Fruit fly (Drosophila melanogaster) whole organism, embryonic: ENCODE results near the gene CanB.

Experiments used
- Abd-B ChIP-seq: fragments of 200-800 bp; sonication (Bioruptor generic); optimal IDR thresholded peaks from 2 replicates; lab custom pipeline; 2018; ENCODE audit warnings: missing biosample characterization, mild to moderate bottlenecking, missing genetic modification characterization, moderate library complexity
- Ada2b ChIP-seq: fragments of 200-800 bp; sonication (Bioruptor generic); IDR thresholded peaks from 2 replicates; pipeline ENCODE4 v1.3.6; 2022; ENCODE audit warnings: missing biosample characterization, missing genetic modification characterization
- BEAF-32 ChIP-seq: fragments of 200-800 bp; sonication (Bioruptor generic); optimal IDR thresholded peaks from 3 replicates; lab custom pipeline; 2017; ENCODE audit warnings: missing biosample characterization, missing genetic modification characterization, mild to moderate bottlenecking, moderate library complexity, missing genetic modification reagents
- CG10543 ChIP-seq: fragments of 200-800 bp; sonication (Bioruptor generic); optimal IDR thresholded peaks from 3 replicates; lab custom pipeline; 2017; ENCODE audit warnings: missing biosample characterization, mild to moderate bottlenecking, missing genetic modification characterization, moderate library complexity
- CG10979 ChIP-seq: fragments of 200-800 bp; sonication (Bioruptor generic); optimal IDR thresholded peaks from 2 replicates; lab custom pipeline; 2018; ENCODE audit warnings: missing biosample characterization, mild to moderate bottlenecking, missing genetic modification characterization, moderate library complexity
- CG11504 ChIP-seq: fragments of 200-800 bp; sonication (Bioruptor generic); optimal IDR thresholded peaks from 3 replicates; lab custom pipeline; 2019; ENCODE audit warnings: missing biosample characterization, mild to moderate bottlenecking, missing genetic modification characterization, moderate library complexity
- CG12236 ChIP-seq: fragments of 200-800 bp; sonication (Bioruptor generic); optimal IDR thresholded peaks from 2 replicates; lab custom pipeline; 2016; ENCODE audit warnings: missing biosample characterization, missing genetic modification characterization
- CG12769 ChIP-seq: fragments of 200-800 bp; sonication (Bioruptor generic); optimal IDR thresholded peaks from 2 replicates; lab custom pipeline; 2019; ENCODE audit warnings: missing biosample characterization, mild to moderate bottlenecking, missing genetic modification characterization, moderate library complexity
- CG13424 ChIP-seq: fragments of 200-800 bp; sonication (Bioruptor generic); optimal IDR thresholded peaks from 2 replicates; lab custom pipeline; 2019; ENCODE audit warnings: missing biosample characterization, mild to moderate bottlenecking, missing genetic modification characterization, moderate library complexity
- CG15011 ChIP-seq: fragments of 200-800 bp; sonication (Bioruptor generic); optimal IDR thresholded peaks from 3 replicates; lab custom pipeline; 2018; ENCODE audit warnings: missing biosample characterization, mild to moderate bottlenecking, missing genetic modification characterization
- CG15479 ChIP-seq: fragments of 200-800 bp; sonication (Bioruptor generic); optimal IDR thresholded peaks from 3 replicates; lab custom pipeline; 2019; ENCODE audit warnings: missing biosample characterization, mild to moderate bottlenecking, missing genetic modification characterization, moderate library complexity
- CG16863 ChIP-seq: fragments of 200-800 bp; sonication (Bioruptor generic); optimal IDR thresholded peaks from 3 replicates; lab custom pipeline; 2016; ENCODE audit warnings: missing biosample characterization, missing genetic modification characterization
- CG2120 ChIP-seq: fragments of 200-800 bp; sonication (Bioruptor generic); optimal IDR thresholded peaks from 3 replicates; lab custom pipeline; 2016; ENCODE audit warnings: missing biosample characterization, missing genetic modification characterization
- CG32532 ChIP-seq: fragments of 200-800 bp; sonication (Bioruptor generic); IDR thresholded peaks from 2 replicates; pipeline ENCODE4 v1.3.6; 2022; ENCODE audit warnings: missing biosample characterization, missing genetic modification characterization
- CG33213 ChIP-seq: fragments of 200-800 bp; sonication (Bioruptor generic); optimal IDR thresholded peaks from 3 replicates; lab custom pipeline; 2016; ENCODE audit warnings: missing biosample characterization, missing genetic modification characterization
- CG3847 ChIP-seq: fragments of 200-800 bp; sonication (Bioruptor generic); IDR thresholded peaks from 2 replicates; pipeline ENCODE4 v1.3.6; 2022; ENCODE audit warnings: missing biosample characterization, missing genetic modification characterization
- CG3995 ChIP-seq: fragments of 200-800 bp; sonication (Bioruptor generic); optimal IDR thresholded peaks from 3 replicates; lab custom pipeline; 2016; ENCODE audit warnings: missing biosample characterization, missing genetic modification characterization
- CG4282 ChIP-seq: fragments of 200-800 bp; sonication (Bioruptor generic); optimal IDR thresholded peaks from 2 replicates; lab custom pipeline; 2016; ENCODE audit warnings: missing biosample characterization, missing genetic modification characterization
- CG4730 ChIP-seq: fragments of 200-800 bp; sonication (Bioruptor generic); IDR thresholded peaks from 2 replicates; pipeline ENCODE4 v1.3.6; 2022; ENCODE audit warnings: missing biosample characterization, missing genetic modification characterization
- CG4820 ChIP-seq: fragments of 200-800 bp; sonication (Bioruptor generic); optimal IDR thresholded peaks from 3 replicates; lab custom pipeline; 2016; ENCODE audit warnings: missing biosample characterization, missing genetic modification characterization
- CG4854 ChIP-seq: fragments of 200-800 bp; sonication (Bioruptor generic); optimal IDR thresholded peaks from 2 replicates; lab custom pipeline; 2016; ENCODE audit warnings: missing biosample characterization, missing genetic modification characterization, inconsistent platforms
- CG9817 ChIP-seq: fragments of 200-800 bp; sonication (Bioruptor generic); optimal IDR thresholded peaks from 2 replicates; lab custom pipeline; 2018; ENCODE audit warnings: missing biosample characterization, mild to moderate bottlenecking, missing genetic modification characterization, moderate library complexity
- CrebB ChIP-seq: fragments of 200-800 bp; sonication (Bioruptor generic); optimal IDR thresholded peaks from 3 replicates; lab custom pipeline; 2018; ENCODE audit warnings: missing biosample characterization, mild to moderate bottlenecking, missing genetic modification characterization
- Dip3 ChIP-seq: fragments of 200-800 bp; sonication (Bioruptor generic); optimal IDR thresholded peaks from 3 replicates; lab custom pipeline; 2016; ENCODE audit warnings: missing biosample characterization, missing genetic modification characterization
- Doc3 ChIP-seq: fragments of 200-800 bp; sonication (Bioruptor generic); IDR thresholded peaks from 3 replicates; pipeline ENCODE4 v1.3.6; 2022; ENCODE audit warnings: missing biosample characterization, missing genetic modification characterization; ENCODE audit not compliant: partially characterized antibody
- HLH3B ChIP-seq: fragments of 200-800 bp; sonication (Bioruptor generic); IDR thresholded peaks from 2 replicates; pipeline ENCODE4 v1.3.6; 2022; ENCODE audit warnings: missing biosample characterization, missing genetic modification characterization
- HmgZ ChIP-seq: fragments of 200-800 bp; sonication (Bioruptor generic); optimal IDR thresholded peaks from 2 replicates; lab custom pipeline; 2018; ENCODE audit warnings: missing biosample characterization, mild to moderate bottlenecking, missing genetic modification characterization
- Hmr ChIP-seq: fragments of 200-800 bp; sonication (Bioruptor generic); optimal IDR thresholded peaks from 3 replicates; lab custom pipeline; 2017; ENCODE audit warnings: mild to moderate bottlenecking, missing biosample characterization, missing genetic modification reagents, missing genetic modification characterization
- Hr39 ChIP-seq: fragments of >200 bp; optimal IDR thresholded peaks from 2 replicates; lab custom pipeline; 2017
- Mad ChIP-seq: fragments of 200-800 bp; sonication (Bioruptor generic); optimal IDR thresholded peaks from 2 replicates; lab custom pipeline; 2016; ENCODE audit warnings: missing biosample characterization, missing genetic modification characterization
- Med ChIP-seq: fragments of 200-800 bp; sonication (Bioruptor generic); peaks from one replicate; lab custom pipeline; 2016; ENCODE audit warnings: missing biosample characterization, missing genetic modification characterization, mild to moderate bottlenecking, inconsistent platforms, moderate library complexity
- NfI ChIP-seq: fragments of 200-800 bp; sonication (Bioruptor generic); optimal IDR thresholded peaks from 3 replicates; lab custom pipeline; 2018; ENCODE audit warnings: missing biosample characterization, mild to moderate bottlenecking, missing genetic modification characterization, moderate library complexity
- Rx ChIP-seq: fragments of 200-800 bp; sonication (Bioruptor generic); IDR thresholded peaks from 2 replicates; pipeline ENCODE4 v1.3.6; 2022; ENCODE audit warnings: missing biosample characterization, missing genetic modification characterization
- Scr ChIP-seq: fragments of 200-800 bp; sonication (Bioruptor generic); IDR thresholded peaks from 2 replicates; pipeline ENCODE4 v1.3.6; 2022; ENCODE audit warnings: missing biosample characterization, missing genetic modification characterization; ENCODE audit not compliant: partially characterized antibody
- Xrp1 ChIP-seq: fragments of 200-800 bp; sonication (Bioruptor generic); IDR thresholded peaks from 2 replicates; pipeline ENCODE4 v1.3.6; 2022; ENCODE audit warnings: missing biosample characterization, missing genetic modification characterization
- amos ChIP-seq: fragments of 200-800 bp; sonication (Bioruptor generic); IDR thresholded peaks from 2 replicates; pipeline ENCODE4 v1.3.6; 2022; ENCODE audit warnings: missing biosample characterization, missing genetic modification characterization; ENCODE audit not compliant: partially characterized antibody
- az2 ChIP-seq: fragments of 200-800 bp; sonication (Bioruptor generic); optimal IDR thresholded peaks from 3 replicates; lab custom pipeline; 2016; ENCODE audit warnings: missing biosample characterization, missing genetic modification characterization
- bbx ChIP-seq: fragments of 200-800 bp; sonication (Bioruptor generic); IDR thresholded peaks from 2 replicates; pipeline ENCODE4 v1.3.6; 2022; ENCODE audit warnings: missing biosample characterization, missing genetic modification characterization; ENCODE audit not compliant: partially characterized antibody
- caup ChIP-seq: fragments of 200-800 bp; sonication (Bioruptor generic); optimal IDR thresholded peaks from 3 replicates; lab custom pipeline; 2017; ENCODE audit warnings: missing biosample characterization, mild to moderate bottlenecking, missing genetic modification characterization, moderate library complexity; ENCODE audit not compliant: severe bottlenecking
- chn ChIP-seq: fragments of 200-800 bp; sonication (Bioruptor generic); optimal IDR thresholded peaks from 2 replicates; lab custom pipeline; 2016; ENCODE audit warnings: missing biosample characterization, missing genetic modification characterization
- crp ChIP-seq, 2 experiments: fragments of 200-800 bp; sonication (Bioruptor generic); optimal IDR thresholded peaks; 2 replicates in 1 of 2; 3 replicates in 1 of 2; lab custom pipeline; 2017; ENCODE audit warnings: missing biosample characterization in 2 of 2, missing genetic modification characterization in 2 of 2, mild to moderate bottlenecking in 1 of 2, moderate library complexity in 1 of 2
- gcm ChIP-seq: fragments of 200-800 bp; sonication (Bioruptor generic); optimal IDR thresholded peaks from 2 replicates; lab custom pipeline; 2019; ENCODE audit warnings: missing biosample characterization, mild to moderate bottlenecking, missing genetic modification characterization, moderate library complexity
- grau ChIP-seq: fragments of 200-800 bp; optimal IDR thresholded peaks from 3 replicates; lab custom pipeline; 2019; ENCODE audit warnings: missing biosample characterization, mild to moderate bottlenecking, missing genetic modification characterization, moderate library complexity
- lbe ChIP-seq: fragments of 200-800 bp; sonication (Bioruptor generic); optimal IDR thresholded peaks from 2 replicates; lab custom pipeline; 2016; ENCODE audit warnings: missing biosample characterization, mild to moderate bottlenecking, missing genetic modification characterization
- pho ChIP-seq: fragments of 200-800 bp; sonication (Bioruptor generic); optimal IDR thresholded peaks from 2 replicates; lab custom pipeline; 2016; ENCODE audit warnings: missing biosample characterization, missing genetic modification characterization
- sna ChIP-seq: fragments of 200-800 bp; sonication (Bioruptor generic); IDR thresholded peaks from 2 replicates; pipeline ENCODE4 v1.3.6; 2022; ENCODE audit warnings: missing biosample characterization, missing genetic modification characterization; ENCODE audit not compliant: partially characterized antibody
- sr ChIP-seq: fragments of 200-800 bp; sonication (Bioruptor generic); IDR thresholded peaks from 3 replicates; pipeline ENCODE4 v1.3.6; 2022; ENCODE audit warnings: missing biosample characterization, missing genetic modification characterization
- unc-4 ChIP-seq: fragments of 200-800 bp; sonication (Bioruptor generic); IDR thresholded peaks from 2 replicates; pipeline ENCODE4 v1.3.6; 2022; ENCODE audit warnings: missing biosample characterization, missing genetic modification characterization; ENCODE audit not compliant: partially characterized antibody
- vnd ChIP-seq: fragments of 200-800 bp; sonication (Bioruptor generic); IDR thresholded peaks from 3 replicates; pipeline ENCODE4 v1.3.6; 2022; ENCODE audit warnings: missing biosample characterization, missing genetic modification characterization; ENCODE audit not compliant: partially characterized antibody
- vvl ChIP-seq: fragments of 200-800 bp; sonication (Bioruptor generic); IDR thresholded peaks from 2 replicates; pipeline ENCODE4 v1.3.6; 2022; ENCODE audit warnings: missing biosample characterization, missing genetic modification characterization

The CanB gene

DNA sequence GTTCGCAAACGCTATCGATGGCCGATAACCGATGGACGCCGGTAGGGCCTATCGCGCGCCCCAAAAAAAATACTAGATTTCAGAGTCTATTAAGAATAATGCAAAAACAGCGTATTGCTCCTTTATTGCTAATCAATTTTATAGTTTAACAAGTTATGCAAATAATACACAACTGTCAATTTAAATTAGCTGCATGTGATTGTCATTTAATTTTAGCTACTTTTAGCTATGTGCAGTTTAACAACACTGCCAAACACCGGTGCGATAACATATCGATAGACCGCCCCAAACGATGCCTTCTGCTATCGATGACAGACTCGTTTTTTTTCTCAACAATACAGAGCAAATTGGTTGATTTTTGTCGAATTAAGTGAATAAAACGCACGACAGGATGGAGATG, 23.3 kb upstream of the CanB start, which contains the start of the genes Cdk7 and snf (continued):
- TF ChIP-seq CG3847 (GFP tag; lab: Robert Waterston, UW) (peak; percentile 53), crp (GFP tag; optimal IDR thresholded peaks at IDR 0.05; lab: Kevin White, UChicago) (peak in 1 of 2 experiments; percentile 5), Doc3 (GFP tag; lab: Robert Waterston, UW) (peak; percentile 79), CG2120 (peak; percentile 63), vvl (GFP tag; lab: Robert Waterston, UW) (peak; percentile 22; the same call in 1 of the 2 replicates), CG4730 (GFP tag; lab: Robert Waterston, UW) (no peak), lbe (GFP tag; lab: Kevin White, UChicago) (peak; percentile 31), gcm (GFP tag; lab: Kevin White, UChicago) (no peak), Xrp1 (GFP tag; lab: Robert Waterston, UW) (0 out of 2 replicates have a peak, but pooled peaks have one; percentile 7), HmgZ (tag; lab: Kevin White, UChicago) (peak; percentile 49), unc-4 (peak; percentile 84), BEAF-32 (GFP tag; lab: Kevin White, UChicago) (peak; percentile 88), pho (GFP tag; lab: Kevin White, UChicago) (peak; percentile 49), HLH3B (GFP tag; lab: Robert Waterston, UW) (0 out of 2 replicates have a peak, but pooled peaks have one; percentile 15), NfI (GFP tag; lab: Kevin White, UChicago) (peak; percentile 8), sr (no peak), CG13424 (tag; lab: Kevin White, UChicago) (peak; percentile 26), CG15011 (GFP tag; lab: Kevin White, UChicago) (no peak), Hr39 (lab: Kevin White, UChicago) (no peak), CG11504 (no peak), chn (peak; percentile 27), CG4820 (peak; percentile 16), Dip3 (GFP tag; lab: Kevin White, UChicago) (peak; percentile 63), CG33213 (peak; percentile 60), amos (GFP tag; lab: Robert Waterston, UW) (peak; percentile 78), Abd-B (no peak), vnd (GFP tag; lab: Robert Waterston, UW) (peak; percentile 83), CrebB (no peak), bbx (GFP tag; lab: Robert Waterston, UW) (peak; percentile 67), Ada2b (GFP tag; lab: Robert Waterston, UW) (no peak), CG10979 (tag; lab: Kevin White, UChicago) (peak; percentile 25), Hmr (GFP tag; lab: Kevin White, UChicago) (peak; percentile 29), CG32532 (GFP tag; lab: Robert Waterston, UW) (peak; percentile 38; the same call in 1 of the 2 replicates), CG12236 (peak; percentile 13), CG10543 (GFP tag; lab: Kevin White, UChicago) (no peak), CG16863 (GFP tag; lab: Kevin White, UChicago) (peak; percentile 78), Mad (GFP tag; lab: Kevin White, UChicago) (peak; percentile 32), CG15479 (GFP tag; lab: Kevin White, UChicago) (no peak), CG4282 (GFP tag; lab: Kevin White, UChicago) (peak; percentile 8), Med (GFP tag; lab: Kevin White, UChicago) (peak; percentile 93), caup (GFP tag; lab: Kevin White, UChicago) (peak; percentile 6), CG4854 (no peak), grau (tag; lab: Kevin White, UChicago) (peak; percentile 33), CG12769 (tag; lab: Kevin White, UChicago) (no peak), az2 (GFP tag; lab: Kevin White, UChicago) (peak; percentile 34), CG3995 (GFP tag; lab: Kevin White, UChicago) (peak; percentile 27), Scr (GFP tag; lab: Robert Waterston, UW) (peak; percentile 87), Rx (GFP tag; lab: Robert Waterston, UW) (no peak), sna (GFP tag; lab: Robert Waterston, UW) (peak; percentile 80), CG9817 (tag; lab: Kevin White, UChicago) (peak; percentile 5)
